Worm (Caenorhabditis elegans): Measurements from ENCODE around the gene qars-1.

The qars-1 gene

ce11 chrIV:15016984-15017383 lies 4.0 kb upstream of the qars-1 start:
- TF ChIP-seq peb-1 (tag; optimal IDR thresholded peaks at IDR 0.05) (no peak), nhr-10 (tag; optimal IDR thresholded peaks at IDR 0.05) (no peak), nhr-129 (tag; optimal IDR thresholded peaks at IDR 0.05) (peak; percentile 55), ztf-11 (tag; optimal IDR thresholded peaks at IDR 0.05) (no peak), zag-1 (tag; optimal IDR thresholded peaks at IDR 0.05) (peak; percentile 65), C34F6.9 (tag; optimal IDR thresholded peaks at IDR 0.05) (peak; percentile 26), nhr-237 (tag; optimal IDR thresholded peaks at IDR 0.05) (no peak), egl-27 (tag; optimal IDR thresholded peaks at IDR 0.05) (peak; percentile 17), ztf-1 (GFP tag; conservative IDR thresholded peaks at IDR 0.05) (no peak), sem-4 (tag; optimal IDR thresholded peaks at IDR 0.05) (peak; percentile 66), sma-9 (GFP tag; optimal IDR thresholded peaks at IDR 0.05) (peak; percentile 6), sma-9 (tag; optimal IDR thresholded peaks at IDR 0.05) (no peak), nhr-77 (tag; optimal IDR thresholded peaks at IDR 0.05) (no peak), snpc-4 (tag; optimal IDR thresholded peaks at IDR 0.05) (no peak), dmd-4 (tag; optimal IDR thresholded peaks at IDR 0.05) (no peak), lsy-2 (tag; optimal IDR thresholded peaks at IDR 0.05) (peak in 1 of 2 experiments; percentile 21), aly-2 (tag; optimal IDR thresholded peaks at IDR 0.05) (no peak), F13H6.1 (tag; optimal IDR thresholded peaks at IDR 0.05) (peak; percentile 72)

ce11 chrIV:15013517-15014085 lies 618 bp upstream of the qars-1 start, which contains the start of gene Y41E3.7:
TSS of gene Y41E3.7 (plus strand) at chrIV:15014035.
- TF ChIP-seq elt-3 (tag; optimal IDR thresholded peaks at IDR 0.05): no peak
- peak; percentile 14 for TF ChIP-seq gmeb-1 (tag; optimal IDR thresholded peaks at IDR 0.05)
- TF ChIP-seq F13H6.1 (tag; optimal IDR thresholded peaks at IDR 0.05): no peak
- no peak for TF ChIP-seq aly-2 (tag; optimal IDR thresholded peaks at IDR 0.05)
- TF ChIP-seq fos-1 (tag; optimal IDR thresholded peaks at IDR 0.05): no peak
- TF ChIP-seq unc-55 (GFP tag; optimal IDR thresholded peaks at IDR 0.05): peak; percentile 28
- TF ChIP-seq nhr-129 (tag; optimal IDR thresholded peaks at IDR 0.05): peak; percentile 54
- peak in 1 of 2 experiments; percentile 34 for TF ChIP-seq lsy-2 (tag; optimal IDR thresholded peaks at IDR 0.05)
- no peak for TF ChIP-seq egl-27 (tag; optimal IDR thresholded peaks at IDR 0.05)
- no peak for TF ChIP-seq nhr-23 (tag; optimal IDR thresholded peaks at IDR 0.05)

ce11 chrIV:15012154-15012892 lies 660 bp downstream of the qars-1 start:
- TF ChIP-seq nhr-12 (tag; optimal IDR thresholded peaks at IDR 0.05): no peak

- no peak for TF ChIP-seq nhr-6 (tag; optimal IDR thresholded peaks at IDR 0.05)
- no peak for TF ChIP-seq peb-1 (tag; optimal IDR thresholded peaks at IDR 0.05)
- no peak for TF ChIP-seq ceh-16 (tag; optimal IDR thresholded peaks at IDR 0.05)
- no peak for TF ChIP-seq skn-1 (tag; optimal IDR thresholded peaks at IDR 0.05)
- TF ChIP-seq nhr-11 (tag; optimal IDR thresholded peaks at IDR 0.05): no peak
- TF ChIP-seq unc-62 (GFP tag; optimal IDR thresholded peaks at IDR 0.05): no peak
- TF ChIP-seq lin-39 (tag; optimal IDR thresholded peaks at IDR 0.05): no peak
- TF ChIP-seq sma-9 (GFP tag; optimal IDR thresholded peaks at IDR 0.05): no peak
- TF ChIP-seq sma-9 (tag; optimal IDR thresholded peaks at IDR 0.05): no peak
- TF ChIP-seq ZK546.5 (tag; optimal IDR thresholded peaks at IDR 0.05): no peak
- TF ChIP-seq ztf-1 (GFP tag; conservative IDR thresholded peaks at IDR 0.05): no peak
- no peak for TF ChIP-seq elt-1 (tag; optimal IDR thresholded peaks at IDR 0.05)
- TF ChIP-seq ztf-4 (tag; optimal IDR thresholded peaks at IDR 0.05): no peak
- no peak for TF ChIP-seq F13H6.1 (tag; optimal IDR thresholded peaks at IDR 0.05)
- no peak for TF ChIP-seq ceh-82 (tag; optimal IDR thresholded peaks at IDR 0.05)
- TF ChIP-seq nhr-25 (tag; optimal IDR thresholded peaks at IDR 0.05): no peak
These were observed 1.8 kb downstream of the qars-1 start for ce11 chrIV:15011169-15011568.

- TF ChIP-seq nhr-77 (tag; optimal IDR thresholded peaks at IDR 0.05) (no peak), sma-3 (GFP tag; optimal IDR thresholded peaks at IDR 0.05) (no peak), nhr-237 (tag; optimal IDR thresholded peaks at IDR 0.05) (no peak), Y55F3AM.14 (GFP tag; optimal IDR thresholded peaks at IDR 0.05) (no peak), zag-1 (tag; optimal IDR thresholded peaks at IDR 0.05) (no peak), ztf-11 (tag; optimal IDR thresholded peaks at IDR 0.05) (no peak), nhr-25 (tag; optimal IDR thresholded peaks at IDR 0.05) (no peak), aly-2 (tag; optimal IDR thresholded peaks at IDR 0.05) (no peak), alr-1 (tag; optimal IDR thresholded peaks at IDR 0.05) (no peak), gmeb-1 (tag; optimal IDR thresholded peaks at IDR 0.05) (no peak), ceh-16 (tag; optimal IDR thresholded peaks at IDR 0.05) (no peak), lin-39 (tag; optimal IDR thresholded peaks at IDR 0.05) (no peak), nhr-11 (tag; optimal IDR thresholded peaks at IDR 0.05) (no peak), nhr-129 (tag; optimal IDR thresholded peaks at IDR 0.05) (no peak), R02D3.7 (tag; optimal IDR thresholded peaks at IDR 0.05) (no peak), crh-2 (tag; optimal IDR thresholded peaks at IDR 0.05) (no peak), lin-11 (tag; optimal IDR thresholded peaks at IDR 0.05) (no peak)
These were observed 4.8 kb downstream of the qars-1 start for ce11 chrIV:15008200-15008599.
